ENCODE assay signal across 5 fruit fly cellular contexts in genomic region chrX:5329266-5329898, dm6.
TF ChIP-seq lines count a peak whose summit lies in the region.

Gene CG3309 (minus strand): TSS chrX:5329347.
Gene XRCC1 (plus strand): TSS chrX:5329876.

- no peak for TF ChIP-seq CTCF in whole organism, embryonic (GFP tag; optimal IDR thresholded peaks at IDR 0.05; lab: Kevin White, UChicago)

TF ChIP-seq in whole organism, adult, 20 proteins besides CTCF, POLR2A, EP300 and RAD21:
- TF ChIP-seq CG1620 (GFP tag; optimal IDR thresholded peaks at IDR 0.05; lab: Kevin White, UChicago): peak; percentile 48
- no peak for TF ChIP-seq kay (GFP tag; lab: Kevin White, UChicago; ENCODE audit: borderline replicate concordance)
- TF ChIP-seq Hr96 (GFP tag; optimal IDR thresholded peaks at IDR 0.05; lab: Kevin White, UChicago): no peak
- TF ChIP-seq Crg-1 (GFP tag; optimal IDR thresholded peaks at IDR 0.05; lab: Kevin White, UChicago): peak; percentile 25
- no peak for TF ChIP-seq Clk (GFP tag; optimal IDR thresholded peaks at IDR 0.05; lab: Kevin White, UChicago)
- TF ChIP-seq toe (GFP tag; optimal IDR thresholded peaks at IDR 0.05; lab: Kevin White, UChicago): peak; percentile 28
- peak; percentile 54 for TF ChIP-seq CG14711 (tag; optimal IDR thresholded peaks at IDR 0.05; lab: Kevin White, UChicago)
- TF ChIP-seq Mnt (GFP tag; optimal IDR thresholded peaks at IDR 0.05; lab: Kevin White, UChicago): peak; percentile 31
- no peak for TF ChIP-seq cnc (optimal IDR thresholded peaks at IDR 0.05; lab: Kevin White, UChicago)
- TF ChIP-seq CG12768 (GFP tag; optimal IDR thresholded peaks at IDR 0.05; lab: Kevin White, UChicago): no peak
- TF ChIP-seq CG11617 (GFP tag; optimal IDR thresholded peaks at IDR 0.05; lab: Kevin White, UChicago): peak; percentile 47
- peak; percentile 44 for TF ChIP-seq CG7101 (tag; optimal IDR thresholded peaks at IDR 0.05; lab: Kevin White, UChicago)
- TF ChIP-seq bab1 (GFP tag; optimal IDR thresholded peaks at IDR 0.05; lab: Kevin White, UChicago): peak; percentile 47
- peak; percentile 18 for TF ChIP-seq CG33017 (tag; optimal IDR thresholded peaks at IDR 0.05; lab: Kevin White, UChicago)
- TF ChIP-seq pad (GFP tag; optimal IDR thresholded peaks at IDR 0.05; lab: Kevin White, UChicago): peak; percentile 60
- peak; percentile 36 for TF ChIP-seq CG5204 (GFP tag; optimal IDR thresholded peaks at IDR 0.05; lab: Kevin White, UChicago)
- TF ChIP-seq tj (GFP tag; optimal IDR thresholded peaks at IDR 0.05; lab: Kevin White, UChicago): peak; percentile 88
- peak; percentile 79 for TF ChIP-seq ovo (GFP tag; optimal IDR thresholded peaks at IDR 0.05; lab: Kevin White, UChicago)

TF ChIP-seq in whole organism, embryonic, 481 proteins besides CTCF, POLR2A, EP300 and RAD21 (continues in another document):
- TF ChIP-seq Drgx (GFP tag; IDR thresholded peaks at IDR 0.05; lab: Robert Waterston, UW) (0 out of 2 replicates have a peak, but pooled peaks have one; percentile 36), scrt (GFP tag; optimal IDR thresholded peaks at IDR 0.05; lab: Kevin White, UChicago) (no peak), chm (GFP tag; IDR thresholded peaks at IDR 0.05; lab: Robert Waterston, UW) (no peak), cato (GFP tag; optimal IDR thresholded peaks at IDR 0.05; lab: Kevin White, UChicago; ENCODE audit: borderline replicate concordance) (no peak), tup (GFP tag; optimal IDR thresholded peaks at IDR 0.05; lab: Kevin White, UChicago) (no peak), gcm2 (GFP tag; optimal IDR thresholded peaks at IDR 0.05; lab: Kevin White, UChicago) (no peak), Elba2 (GFP tag; optimal IDR thresholded peaks at IDR 0.05; lab: Kevin White, UChicago) (peak; percentile 20), br (optimal IDR thresholded peaks at IDR 0.05; lab: Kevin White, UChicago) (no peak), peb (GFP tag; IDR thresholded peaks at IDR 0.05; lab: Robert Waterston, UW) (peak; percentile 27; the same call in 1 of the 2 replicates), CG11723 (GFP tag; optimal IDR thresholded peaks at IDR 0.05; lab: Kevin White, UChicago) (no peak), lmd (GFP tag; IDR thresholded peaks at IDR 0.05; lab: Robert Waterston, UW) (peak; percentile 38), rib (GFP tag; IDR thresholded peaks at IDR 0.05; lab: Robert Waterston, UW) (peak; percentile 46; the same call in 1 of the 2 replicates), gfzf (GFP tag; optimal IDR thresholded peaks at IDR 0.05; lab: Kevin White, UChicago) (no peak), ttk (GFP tag; IDR thresholded peaks at IDR 0.05; lab: Robert Waterston, UW) (peak; percentile 64; the same call in 1 of the 2 replicates), Hand (GFP tag; optimal IDR thresholded peaks at IDR 0.05; lab: Kevin White, UChicago) (no peak), Gug (GFP tag; IDR thresholded peaks at IDR 0.05; lab: Robert Waterston, UW) (peak; percentile 59; the same call in 2 of the 4 replicates), CG11085 (GFP tag; IDR thresholded peaks at IDR 0.05; lab: Robert Waterston, UW) (0 out of 2 replicates have a peak, but pooled peaks have one; percentile 49), bigmax (GFP tag; optimal IDR thresholded peaks at IDR 0.05; lab: Kevin White, UChicago) (no peak)

TF ChIP-seq in whole organism, prepupa, 60 proteins besides CTCF, POLR2A, EP300 and RAD21 (continues in another document):
- TF ChIP-seq Ets21C (GFP tag; optimal IDR thresholded peaks at IDR 0.05; lab: Kevin White, UChicago) (peak; percentile 21), fd59A (GFP tag; optimal IDR thresholded peaks at IDR 0.05; lab: Kevin White, UChicago) (no peak), CG16779 (tag; optimal IDR thresholded peaks at IDR 0.05; lab: Kevin White, UChicago) (no peak), Eip78C (GFP tag; lab: Kevin White, UChicago) (peak; percentile 85), CG8632 (GFP tag; optimal IDR thresholded peaks at IDR 0.05; lab: Kevin White, UChicago) (peak; percentile 29), Gug (GFP tag; IDR thresholded peaks at IDR 0.05; lab: Robert Waterston, UW) (peak; percentile 21; the same call in 1 of the 2 replicates), CG8119 (GFP tag; IDR thresholded peaks at IDR 0.05; lab: Robert Waterston, UW) (0 out of 3 replicates have a peak, but pooled peaks have one; percentile 29), Hr39 (GFP tag; optimal IDR thresholded peaks at IDR 0.05; lab: Kevin White, UChicago) (peak; percentile 43), dac (GFP tag; optimal IDR thresholded peaks at IDR 0.05; lab: Kevin White, UChicago) (no peak), Ets96B (tag; optimal IDR thresholded peaks at IDR 0.05; lab: Kevin White, UChicago) (peak; percentile 43), lz (GFP tag; optimal IDR thresholded peaks at IDR 0.05; lab: Kevin White, UChicago) (peak; percentile 33), CG15336 (GFP tag; IDR thresholded peaks at IDR 0.05; lab: Robert Waterston, UW) (peak; percentile 40; the same call in 1 of the 2 replicates), CG3032 (tag; optimal IDR thresholded peaks at IDR 0.05; lab: Kevin White, UChicago) (peak; percentile 53), CG34406 (GFP tag; optimal IDR thresholded peaks at IDR 0.05; lab: Kevin White, UChicago) (peak; percentile 29), CG11902 (GFP tag; optimal IDR thresholded peaks at IDR 0.05; lab: Kevin White, UChicago) (peak; percentile 9), topi (GFP tag; optimal IDR thresholded peaks at IDR 0.05; lab: Kevin White, UChicago) (peak; percentile 52), CG6808 (GFP tag; optimal IDR thresholded peaks at IDR 0.05; lab: Kevin White, UChicago) (no peak), CG32006 (GFP tag; optimal IDR thresholded peaks at IDR 0.05; lab: Kevin White, UChicago) (peak; percentile 59), salr (GFP tag; optimal IDR thresholded peaks at IDR 0.05; lab: Kevin White, UChicago) (peak in 1 of 2 experiments; percentile 11)

TF ChIP-seq in whole organism, pupa, 21 proteins besides CTCF, POLR2A, EP300 and RAD21:
- no peak for TF ChIP-seq rn (GFP tag; IDR thresholded peaks at IDR 0.05; lab: Robert Waterston, UW)
- no peak for TF ChIP-seq CG9948 (tag; optimal IDR thresholded peaks at IDR 0.05; lab: Kevin White, UChicago)
- TF ChIP-seq EcR (GFP tag; optimal IDR thresholded peaks at IDR 0.05; lab: Kevin White, UChicago): no peak
- peak; percentile 2; the same call in 1 of the 2 replicates for TF ChIP-seq Ets98B (GFP tag; IDR thresholded peaks at IDR 0.05; lab: Robert Waterston, UW)
- no peak for TF ChIP-seq D1 (tag; optimal IDR thresholded peaks at IDR 0.05; lab: Kevin White, UChicago)
- TF ChIP-seq CG12605 (GFP tag; IDR thresholded peaks at IDR 0.05; lab: Robert Waterston, UW): no peak
- no peak for TF ChIP-seq CG17806 (tag; optimal IDR thresholded peaks at IDR 0.05; lab: Kevin White, UChicago)
- TF ChIP-seq CG10348 (GFP tag; IDR thresholded peaks at IDR 0.05; lab: Robert Waterston, UW): no peak
- TF ChIP-seq Pif1A (GFP tag; optimal IDR thresholded peaks at IDR 0.05; lab: Kevin White, UChicago): no peak
- no peak for TF ChIP-seq Pif1B (GFP tag; optimal IDR thresholded peaks at IDR 0.05; lab: Kevin White, UChicago)
- peak; percentile 40; the same call in 1 of the 2 replicates for TF ChIP-seq CG32121 (GFP tag; IDR thresholded peaks at IDR 0.05; lab: Robert Waterston, UW)
- no peak for TF ChIP-seq CG34367 (tag; optimal IDR thresholded peaks at IDR 0.05; lab: Kevin White, UChicago)
- TF ChIP-seq gl (tag; optimal IDR thresholded peaks at IDR 0.05; lab: Kevin White, UChicago): no peak
- no peak for TF ChIP-seq CG15710 (tag; optimal IDR thresholded peaks at IDR 0.05; lab: Kevin White, UChicago)
- TF ChIP-seq CG4496 (GFP tag; IDR thresholded peaks at IDR 0.05; lab: Robert Waterston, UW): peak; percentile 54; the same call in 1 of the 3 replicates
- TF ChIP-seq CG14655 (GFP tag; optimal IDR thresholded peaks at IDR 0.05; lab: Kevin White, UChicago): no peak
- TF ChIP-seq CG13204 (GFP tag; optimal IDR thresholded peaks at IDR 0.05; lab: Kevin White, UChicago): no peak
- TF ChIP-seq Snoo (tag; optimal IDR thresholded peaks at IDR 0.05; lab: Kevin White, UChicago): peak; percentile 19
- TF ChIP-seq CG8301 (tag; optimal IDR thresholded peaks at IDR 0.05; lab: Kevin White, UChicago): peak; percentile 14
- peak; percentile 33 for TF ChIP-seq CG8159 (tag; optimal IDR thresholded peaks at IDR 0.05; lab: Kevin White, UChicago)
- peak; percentile 53; the same call in 1 of the 3 replicates for TF ChIP-seq fd96Ca (GFP tag; IDR thresholded peaks at IDR 0.05; lab: Robert Waterston, UW)
TF ChIP-seq in whole organism, pupa: peak in this region for 7.

TF ChIP-seq in whole organism, wandering third instar larva, 38 proteins besides CTCF, POLR2A, EP300 and RAD21 (continues in another document):
- TF ChIP-seq ey (GFP tag; optimal IDR thresholded peaks at IDR 0.05; lab: Kevin White, UChicago): peak; percentile 1
- TF ChIP-seq Vsx2 (GFP tag; optimal IDR thresholded peaks at IDR 0.05; lab: Kevin White, UChicago; ENCODE audit: partially characterized antibody): no peak
- TF ChIP-seq CG32264 (GFP tag; optimal IDR thresholded peaks at IDR 0.05; lab: Kevin White, UChicago): no peak
- TF ChIP-seq HLH106 (tag; optimal IDR thresholded peaks at IDR 0.05; lab: Kevin White, UChicago): peak; percentile 52
- TF ChIP-seq woc (GFP tag; optimal IDR thresholded peaks at IDR 0.05; lab: Kevin White, UChicago): peak; percentile 80
- TF ChIP-seq CrebA (GFP tag; optimal IDR thresholded peaks at IDR 0.05; lab: Kevin White, UChicago; ENCODE audit: borderline replicate concordance): no peak
- TF ChIP-seq Myc (optimal IDR thresholded peaks at IDR 0.05; lab: Kevin White, UChicago): peak; percentile 97
- no peak for TF ChIP-seq lola (GFP tag; optimal IDR thresholded peaks at IDR 0.05; lab: Kevin White, UChicago)
- peak; percentile 57 for TF ChIP-seq rgr (GFP tag; optimal IDR thresholded peaks at IDR 0.05; lab: Kevin White, UChicago)
- no peak for TF ChIP-seq tai (GFP tag; optimal IDR thresholded peaks at IDR 0.05; lab: Kevin White, UChicago)
- no peak for TF ChIP-seq dl (GFP tag; optimal IDR thresholded peaks at IDR 0.05; lab: Kevin White, UChicago; ENCODE audit: insufficient read depth in 1 of 2, partially characterized antibody in 2 of 2)
- peak; percentile 25 for TF ChIP-seq fru (GFP tag; optimal IDR thresholded peaks at IDR 0.05; lab: Kevin White, UChicago)
- peak; percentile 10 for TF ChIP-seq CG9705 (GFP tag; optimal IDR thresholded peaks at IDR 0.05; lab: Kevin White, UChicago)
- peak; percentile 32 for TF ChIP-seq Sp1 (GFP tag; optimal IDR thresholded peaks at IDR 0.05; lab: Kevin White, UChicago)
- TF ChIP-seq Rel (GFP tag; optimal IDR thresholded peaks at IDR 0.05; lab: Kevin White, UChicago): no peak
- TF ChIP-seq Rel (tag; optimal IDR thresholded peaks at IDR 0.05; lab: Kevin White, UChicago): peak; percentile 62
- TF ChIP-seq Hr78 (GFP tag; optimal IDR thresholded peaks at IDR 0.05; lab: Kevin White, UChicago): no peak
- TF ChIP-seq N (GFP tag; optimal IDR thresholded peaks at IDR 0.05; lab: Kevin White, UChicago): no peak
- TF ChIP-seq sage (GFP tag; optimal IDR thresholded peaks at IDR 0.05; lab: Kevin White, UChicago): peak; percentile 20
- no peak for TF ChIP-seq jim (GFP tag; optimal IDR thresholded peaks at IDR 0.05; lab: Kevin White, UChicago)
- no peak for TF ChIP-seq Mio (GFP tag; optimal IDR thresholded peaks at IDR 0.05; lab: Kevin White, UChicago)
- TF ChIP-seq brk (GFP tag; optimal IDR thresholded peaks at IDR 0.05; lab: Kevin White, UChicago): no peak
